Worm (Caenorhabditis elegans) whole organism, L4/young adult: ENCODE measurements around the gene nhr-219.

Source experiments
- W03F9.2 ChIP-seq: fragments of 150-350 bp; optimal IDR thresholded peaks from 2 replicates; lab custom pipeline; 2014; ENCODE audit warnings: missing biosample characterization, missing genetic modification characterization
- him-1 ChIP-seq: sonication (generic microtip); optimal IDR thresholded peaks from 2 replicates; lab custom pipeline; 2016; ENCODE audit warnings: missing genotype, missing genetic modification reagents, missing genetic modification characterization, missing compliant biosample characterization

DNA sequence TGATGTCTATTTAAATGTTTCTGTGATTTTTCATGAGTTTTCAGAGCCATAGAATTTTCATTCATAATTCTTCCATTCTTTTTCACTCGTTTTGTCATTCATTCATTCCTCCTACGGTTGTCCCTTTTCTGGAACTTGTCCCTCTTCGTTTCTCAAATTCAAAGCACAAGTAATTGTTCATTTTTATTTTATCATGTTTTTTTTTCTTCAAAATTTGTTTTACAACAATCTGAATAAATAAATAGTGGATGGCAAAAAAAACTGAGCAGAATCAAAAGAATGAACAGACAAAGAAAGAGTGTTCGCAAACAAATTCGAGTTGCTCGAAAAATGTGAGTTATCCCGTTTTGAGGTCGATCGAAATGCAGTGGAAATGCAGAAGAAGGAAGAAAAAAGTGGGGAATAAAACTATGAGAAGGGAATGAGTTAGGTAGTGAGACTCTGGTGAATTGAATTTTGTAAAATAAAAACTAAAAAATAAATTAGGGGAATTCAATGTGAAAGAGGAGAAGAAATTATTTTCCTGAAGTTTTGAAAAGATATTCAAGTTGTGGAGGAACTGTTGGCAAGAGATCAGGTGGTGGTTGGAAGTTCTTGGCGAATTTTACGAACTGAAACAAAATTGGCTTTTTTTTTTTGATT lies 26.4 kb downstream of the nhr-219 start:
- TF ChIP-seq him-1 (tag; lab: Kevin White, UChicago) = no peak
- TF ChIP-seq W03F9.2 (tag; lab: Kevin White, UChicago) = no peak
